Worm (Caenorhabditis elegans) whole organism, mixed stage, embryonic: ENCODE results near the gene K11H12.6.

ENCODE experiments used
- ceh-39 ChIP-seq: fragments of 150-350 bp; optimal IDR thresholded peaks from 2 replicates; lab custom pipeline; 2014; ENCODE audit warnings: missing biosample characterization, missing genetic modification characterization
- flh-1 ChIP-seq: fragments of 200-800 bp; sonication (Bioruptor generic); optimal IDR thresholded peaks from 2 replicates; lab custom pipeline; 2018; ENCODE audit warnings: mild to moderate bottlenecking, missing genetic modification characterization, moderate library complexity, missing compliant biosample characterization
- mab-5 ChIP-seq: fragments of 150-350 bp; optimal IDR thresholded peaks from 2 replicates; lab custom pipeline; 2014; ENCODE audit warnings: missing biosample characterization, missing genetic modification characterization
- mep-1 ChIP-seq: fragments of 150-350 bp; optimal IDR thresholded peaks from 2 replicates; lab custom pipeline; 2017; ENCODE audit warnings: missing biosample characterization, missing genetic modification reagents, missing genetic modification characterization, inconsistent platforms
- mls-2 ChIP-seq: sonication (generic microtip); optimal IDR thresholded peaks from 2 replicates; lab custom pipeline; 2016; ENCODE audit warnings: mild to moderate bottlenecking, missing genetic modification characterization, moderate library complexity, missing compliant biosample characterization
- nhr-237 ChIP-seq: fragments of 150-350 bp; optimal IDR thresholded peaks from 2 replicates; lab custom pipeline; 2014; ENCODE audit warnings: missing biosample characterization, missing genetic modification characterization
- nhr-28 ChIP-seq: fragments of 150-350 bp; optimal IDR thresholded peaks from 2 replicates; lab custom pipeline; 2014; ENCODE audit warnings: missing biosample characterization, missing genetic modification characterization
- snpc-4 ChIP-seq: fragments of 150-350 bp; optimal IDR thresholded peaks from 2 replicates; lab custom pipeline; 2014; ENCODE audit warnings: missing biosample characterization, missing genetic modification characterization
- tbx-8 ChIP-seq: fragments of 200-800 bp; sonication (Bioruptor generic); optimal IDR thresholded peaks from 2 replicates; lab custom pipeline; 2018; ENCODE audit warnings: mild to moderate bottlenecking, missing genetic modification characterization, moderate library complexity, missing compliant biosample characterization
- unc-39 ChIP-seq: fragments of 150-350 bp; optimal IDR thresholded peaks from 2 replicates; lab custom pipeline; 2014; ENCODE audit warnings: missing biosample characterization, missing genetic modification characterization
- unc-62 ChIP-seq: fragments of 150-350 bp; optimal IDR thresholded peaks from 2 replicates; lab custom pipeline; 2014; ENCODE audit warnings: missing biosample characterization, missing genetic modification reagents, missing genetic modification characterization
- ztf-11 ChIP-seq: fragments of 150-350 bp; optimal IDR thresholded peaks from 2 replicates; lab custom pipeline; 2014; ENCODE audit warnings: missing biosample characterization, missing genetic modification characterization

DNA sequence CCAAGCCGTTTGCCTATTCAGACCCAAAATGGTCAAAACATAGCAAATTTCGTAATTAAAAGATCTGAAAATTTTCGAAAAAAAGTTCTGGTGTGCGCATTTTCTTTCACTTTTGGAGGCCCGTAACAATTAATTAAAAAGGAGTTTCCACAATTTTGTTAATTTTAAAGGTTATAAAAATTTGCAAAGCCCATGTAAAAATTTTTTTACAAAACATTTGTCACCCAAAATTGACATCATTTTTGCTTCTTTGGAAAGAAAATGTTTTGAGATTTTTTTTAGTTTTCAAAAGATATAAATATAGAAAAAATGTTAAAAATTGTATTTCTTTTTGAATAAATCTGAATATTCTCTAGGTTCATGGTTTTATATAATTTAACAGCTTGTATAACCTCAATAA lies at the start of gene K11H12.6:
- no peak for TF ChIP-seq tbx-8 (GFP tag; lab: Kevin White, UChicago)
- no peak for TF ChIP-seq nhr-237
- TF ChIP-seq mab-5, result no peak
- TF ChIP-seq flh-1, result no peak
- TF ChIP-seq snpc-4 (tag; lab: Kevin White, UChicago), result no peak
- no peak for TF ChIP-seq nhr-28 (tag; lab: Kevin White, UChicago)
- no peak for TF ChIP-seq unc-39 (tag; lab: Kevin White, UChicago)
- no peak for TF ChIP-seq unc-62 (GFP tag; lab: Kevin White, UChicago)
- TF ChIP-seq ztf-11 (tag; lab: Kevin White, UChicago), result no peak
- TF ChIP-seq ceh-39 (tag; lab: Kevin White, UChicago), result no peak
- no peak for TF ChIP-seq mls-2 (tag; lab: Kevin White, UChicago)
- TF ChIP-seq mep-1 (tag; lab: Kevin White, UChicago), result no peak
